Fruit fly (Drosophila melanogaster): ENCODE data around the gene CG17258.

CG17258 gene

DNA sequence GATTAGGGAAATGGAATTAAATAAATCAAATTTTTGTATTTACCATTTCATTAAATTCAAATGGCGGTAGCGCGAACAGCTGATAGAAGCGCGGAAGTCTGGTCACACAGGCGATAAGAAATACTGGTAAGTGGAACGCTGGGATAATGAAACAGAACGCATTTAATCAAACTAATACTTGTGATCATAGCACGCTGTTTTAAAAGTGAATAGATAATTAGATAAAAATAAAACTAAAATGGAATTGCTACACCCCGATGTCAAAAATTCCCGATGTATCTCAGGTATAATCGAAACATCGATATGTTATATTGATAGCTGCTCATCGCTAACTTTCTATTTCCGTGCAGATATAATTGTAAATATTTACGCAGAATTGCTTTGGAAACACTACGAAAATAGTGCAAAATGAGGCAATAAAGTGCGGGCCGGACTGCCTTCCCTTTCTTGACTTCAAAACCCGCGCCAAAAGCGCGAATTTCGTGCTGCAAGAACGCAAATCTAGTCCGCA is 42.4 kb downstream of the CG17258 start, which contains the start of the genes okr and CG3558 (continued):
- TF ChIP-seq CG10565 (GFP tag; optimal IDR thresholded peaks at IDR 0.05) (no peak), CG4282 (GFP tag; optimal IDR thresholded peaks at IDR 0.05) (no peak), hkb (optimal IDR thresholded peaks at IDR 0.05) (no peak), hkb (GFP tag; IDR thresholded peaks at IDR 0.05) (no peak), Med (GFP tag) (peak; percentile 81), pzg (GFP tag; optimal IDR thresholded peaks at IDR 0.05) (peak; percentile 71), pum (GFP tag; optimal IDR thresholded peaks at IDR 0.05) (no peak), zen2 (GFP tag; IDR thresholded peaks at IDR 0.05; ENCODE audit: partially characterized antibody) (peak; percentile 70; the same call in 1 of the 3 replicates), CG13123 (GFP tag; optimal IDR thresholded peaks at IDR 0.05) (no peak), Doc2 (GFP tag; IDR thresholded peaks at IDR 0.05) (no peak), MBD-R2 (GFP tag; IDR thresholded peaks at IDR 0.05) (peak; percentile 80), CG14441 (GFP tag; IDR thresholded peaks at IDR 0.05) (no peak), Dref (GFP tag; IDR thresholded peaks at IDR 0.05) (peak; percentile 72), gce (GFP tag; IDR thresholded peaks at IDR 0.05) (no peak), Trl (optimal IDR thresholded peaks at IDR 0.05) (no peak), Trl (GFP tag; optimal IDR thresholded peaks at IDR 0.05) (no peak), CG12236 (GFP tag; optimal IDR thresholded peaks at IDR 0.05) (no peak), CG18262 (tag; optimal IDR thresholded peaks at IDR 0.05) (peak; percentile 1), NFAT (GFP tag; IDR thresholded peaks at IDR 0.05) (no peak), CG9727 (GFP tag; optimal IDR thresholded peaks at IDR 0.05) (no peak), CG6791 (GFP tag; IDR thresholded peaks at IDR 0.05; ENCODE audit: partially characterized antibody) (peak; percentile 73), E2f2 (GFP tag; IDR thresholded peaks at IDR 0.05) (peak; percentile 88), CG34376 (GFP tag; optimal IDR thresholded peaks at IDR 0.05) (no peak), lilli (GFP tag; optimal IDR thresholded peaks at IDR 0.05) (peak; percentile 21), tna (GFP tag; IDR thresholded peaks at IDR 0.05; ENCODE audit: partially characterized antibody) (peak; percentile 47; the same call in 1 of the 2 replicates), luna (GFP tag; optimal IDR thresholded peaks at IDR 0.05) (no peak), Aef1 (GFP tag; IDR thresholded peaks at IDR 0.05) (no peak), sqz (GFP tag; optimal IDR thresholded peaks at IDR 0.05) (no peak), Elba2 (GFP tag; optimal IDR thresholded peaks at IDR 0.05) (peak; percentile 47), Atf3 (GFP tag; optimal IDR thresholded peaks at IDR 0.05) (no peak), Fer3 (tag; optimal IDR thresholded peaks at IDR 0.05) (no peak), Lpt (GFP tag; optimal IDR thresholded peaks at IDR 0.05) (no peak), trh (GFP tag; optimal IDR thresholded peaks at IDR 0.05) (no peak), CG9932 (GFP tag; IDR thresholded peaks at IDR 0.05) (no peak), CG3995 (GFP tag; optimal IDR thresholded peaks at IDR 0.05) (no peak), p53 (GFP tag; optimal IDR thresholded peaks at IDR 0.05) (no peak), Eip74EF (GFP tag; optimal IDR thresholded peaks at IDR 0.05) (peak in 1 of 2 experiments; percentile 52), CG30431 (GFP tag; optimal IDR thresholded peaks at IDR 0.05) (no peak), ro (GFP tag; IDR thresholded peaks at IDR 0.05) (no peak), lola (GFP tag; optimal IDR thresholded peaks at IDR 0.05) (peak in 1 of 3 experiments; percentile 7), Dp (GFP tag; optimal IDR thresholded peaks at IDR 0.05) (peak; percentile 86), yki (optimal IDR thresholded peaks at IDR 0.05) (no peak), BtbVII (GFP tag; optimal IDR thresholded peaks at IDR 0.05) (no peak), Ets97D (GFP tag; optimal IDR thresholded peaks at IDR 0.05) (peak; percentile 48), sna (GFP tag; IDR thresholded peaks at IDR 0.05; ENCODE audit: partially characterized antibody) (peak; percentile 77), CG2120 (GFP tag; optimal IDR thresholded peaks at IDR 0.05) (peak; percentile 23), ato (GFP tag; IDR thresholded peaks at IDR 0.05; ENCODE audit: partially characterized antibody) (peak; percentile 25; the same call in 1 of the 2 replicates), CG16863 (GFP tag; optimal IDR thresholded peaks at IDR 0.05) (no peak), row (GFP tag; IDR thresholded peaks at IDR 0.05) (peak; percentile 47; the same call in 2 of the 3 replicates), CG43689 (GFP tag; IDR thresholded peaks at IDR 0.05) (no peak), CG9215 (GFP tag; IDR thresholded peaks at IDR 0.05) (no peak), az2 (GFP tag; optimal IDR thresholded peaks at IDR 0.05) (no peak)
